Worm (Caenorhabditis elegans) whole organism, late embryonic: ENCODE results near the gene C44F1.1.

Experiments used
- K09A11.1 ChIP-seq: sonication (generic microtip); optimal IDR thresholded peaks from 2 replicates; lab custom pipeline; 2017; ENCODE audit warnings: antibody characterized with exemption, mild to moderate bottlenecking, missing genetic modification characterization, missing compliant biosample characterization; ENCODE audit not compliant: insufficient read depth
- ahr-1 ChIP-seq: sonication (generic microtip); optimal IDR thresholded peaks from 2 replicates; lab custom pipeline; 2016; ENCODE audit warnings: missing genetic modification characterization, missing compliant biosample characterization
- fax-1 ChIP-seq: sonication (generic microtip); optimal IDR thresholded peaks from 2 replicates; lab custom pipeline; 2016; ENCODE audit warnings: missing genotype, missing genetic modification characterization, missing compliant biosample characterization

DNA sequence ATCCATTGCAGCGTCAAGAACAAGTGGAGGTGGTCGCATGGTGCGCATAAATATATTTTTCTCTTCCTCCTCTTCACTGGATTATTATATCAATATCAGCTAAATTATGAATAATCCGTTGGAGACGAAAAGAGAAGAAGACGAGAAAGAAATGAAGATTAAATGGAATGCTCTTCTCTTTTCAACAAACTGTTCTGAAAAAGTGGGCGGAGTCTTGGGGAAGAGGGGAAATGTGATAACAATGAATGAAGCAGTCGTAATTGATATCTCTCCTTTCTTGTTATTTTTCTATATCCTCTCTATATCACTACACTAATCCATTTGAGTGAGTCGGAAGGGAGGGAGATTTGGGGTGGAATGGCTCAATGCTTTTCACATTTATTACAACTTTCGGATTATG lies 6.0 kb downstream of the C44F1.1 start, which contains the start of gene arcp-1:
- TF ChIP-seq ahr-1 (no peak), K09A11.1 (tag; lab: Kevin White, UChicago) (no peak), fax-1 (tag; lab: Kevin White, UChicago) (no peak)
